Worm (Caenorhabditis elegans) whole organism, young adult: ENCODE measurements around the gene gbf-1.
"Not testable (repeated sequence)": the region's sequence is repeated elsewhere in the genome, so short reads cannot be mapped to it uniquely, and the experiment has no call there.

Source experiments
- C06A6.2 ChIP-seq: fragments of 200-800 bp; sonication (Bioruptor generic); conservative IDR thresholded peaks from 2 replicates; pipeline ENCODE4 v1.3.6; 2022; ENCODE audit warnings: missing genetic modification characterization, missing compliant biosample characterization
- athp-1 ChIP-seq: sonication (generic microtip); optimal IDR thresholded peaks from 2 replicates; lab custom pipeline; 2017; ENCODE audit warnings: mild to moderate bottlenecking, missing genetic modification characterization, missing compliant biosample characterization
- attf-5 ChIP-seq: fragments of 200-800 bp; sonication (Bioruptor generic); optimal IDR thresholded peaks from 2 replicates; lab custom pipeline; 2018; ENCODE audit warnings: mild to moderate bottlenecking, missing genetic modification characterization, missing compliant biosample characterization
- ceh-40 ChIP-seq: fragments of 200-800 bp; sonication (Bioruptor generic); IDR thresholded peaks from 2 replicates; pipeline ENCODE4 v1.3.6; 2022; ENCODE audit warnings: missing genetic modification characterization, missing compliant biosample characterization
- dpl-1 ChIP-seq: fragments of 150-350 bp; optimal IDR thresholded peaks from 2 replicates; lab custom pipeline; 2014; ENCODE audit warnings: missing biosample characterization, missing genetic modification reagents, missing genetic modification characterization
- egl-18 ChIP-seq: fragments of 200-800 bp; sonication (Bioruptor generic); IDR thresholded peaks from 2 replicates; pipeline ENCODE4 v1.3.6; 2022; ENCODE audit warnings: missing genetic modification reagents, missing genetic modification characterization, missing compliant biosample characterization
- hlh-12 ChIP-seq: sonication (generic microtip); optimal IDR thresholded peaks from 2 replicates; lab custom pipeline; 2016; ENCODE audit warnings: missing genetic modification characterization, missing compliant biosample characterization
- lsy-27 ChIP-seq: sonication (generic microtip); optimal IDR thresholded peaks from 2 replicates; lab custom pipeline; 2017; ENCODE audit warnings: missing genetic modification characterization, mild to moderate bottlenecking, missing compliant biosample characterization, antibody characterized with exemption, missing genotype, borderline replicate concordance; ENCODE audit not compliant: insufficient read depth
- madf-10 ChIP-seq: sonication (generic microtip); optimal IDR thresholded peaks from 2 replicates; lab custom pipeline; 2016; ENCODE audit warnings: mild to moderate bottlenecking, missing genetic modification characterization, missing compliant biosample characterization
- nfya-1 ChIP-seq: sonication (generic microtip); optimal IDR thresholded peaks from 2 replicates; lab custom pipeline; 2017; ENCODE audit warnings: antibody characterized with exemption, missing compliant biosample characterization, missing genetic modification characterization, borderline replicate concordance; ENCODE audit not compliant: insufficient read depth
- snpc-4 ChIP-seq, 5 experiments: fragments of 150-350 bp in 1 of 5; sonication (generic microtip) in 4 of 5; optimal IDR thresholded peaks; 2 replicates each; lab custom pipeline; 2014 to 2018; ENCODE audit warnings: missing genetic modification characterization in 5 of 5, missing biosample characterization in 3 of 5, antibody characterized with exemption in 2 of 5, mild to moderate bottlenecking in 2 of 5, missing compliant biosample characterization in 2 of 5, missing genotype in 2 of 5, moderate library complexity in 2 of 5, missing genetic modification reagents in 1 of 5
- unc-62 ChIP-seq: fragments of 150-350 bp; optimal IDR thresholded peaks from 2 replicates; lab custom pipeline; 2014; ENCODE audit warnings: missing biosample characterization, missing genetic modification reagents, missing genetic modification characterization
- ztf-6 ChIP-seq: fragments of 200-800 bp; sonication (Bioruptor generic); IDR thresholded peaks from 2 replicates; pipeline ENCODE4 v1.3.6; 2022; ENCODE audit warnings: missing genetic modification reagents, missing genetic modification characterization, missing compliant biosample characterization

ce11 chrIII:11792295-11793256 is 19.1 kb upstream of the gbf-1 start, which contains the start of gene C24H11.2:
- not testable (repeated sequence) for TF ChIP-seq ceh-40; unc-62 (GFP tag; lab: Kevin White, UChicago); ztf-6 (GFP tag; lab: Robert Waterston, UW); C06A6.2 (GFP tag; lab: Robert Waterston, UW); madf-10; hlh-12 (tag; lab: Kevin White, UChicago); lsy-27 (tag; lab: Kevin White, UChicago); dpl-1; nfya-1 (tag; lab: Kevin White, UChicago)
- TF ChIP-seq athp-1 (tag; lab: Kevin White, UChicago) (peak; percentile 71), attf-5 (peak; percentile 59), egl-18 (GFP tag; lab: Robert Waterston, UW) (0 out of 2 replicates have a peak, but pooled peaks have one; percentile 47), snpc-4 (GFP tag; optimal IDR thresholded peaks at IDR 0.05; lab: Kevin White, UChicago) (peak; percentile 8), snpc-4 (tag; optimal IDR thresholded peaks at IDR 0.05; lab: Kevin White, UChicago) (peak; percentile 6 to 92 (median 69))
